Worm (Caenorhabditis elegans): Measurements from ENCODE around the gene C34E10.10.

DNA sequence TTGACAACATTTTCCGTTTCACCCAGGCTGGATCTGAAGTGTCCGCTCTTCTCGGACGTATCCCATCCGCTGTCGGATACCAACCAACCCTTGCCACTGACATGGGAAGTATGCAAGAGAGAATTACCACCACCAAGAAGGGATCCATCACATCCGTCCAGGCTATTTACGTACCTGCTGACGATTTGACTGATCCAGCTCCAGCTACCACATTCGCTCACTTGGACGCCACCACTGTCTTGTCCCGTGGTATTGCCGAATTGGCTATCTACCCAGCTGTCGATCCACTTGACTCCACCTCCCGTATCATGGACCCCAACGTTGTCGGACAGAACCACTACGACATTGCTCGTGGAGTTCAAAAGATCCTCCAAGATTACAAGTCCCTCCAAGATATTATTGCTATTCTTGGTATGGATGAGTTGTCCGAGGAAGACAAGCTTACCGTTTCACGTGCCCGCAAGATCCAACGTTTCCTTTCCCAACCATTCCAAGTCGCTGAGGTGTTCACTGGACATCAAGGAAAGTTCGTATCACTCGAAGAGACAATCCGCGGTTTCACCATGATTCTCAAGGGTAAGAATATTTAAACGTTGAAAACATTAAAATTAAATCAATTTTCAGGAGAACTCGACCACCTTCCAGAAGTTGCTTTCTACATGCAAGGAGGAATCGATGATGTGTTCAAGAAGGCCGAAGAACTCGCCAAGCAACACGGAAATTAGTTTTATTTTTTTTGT lies 2.0 kb upstream of the C34E10.10 start:
- no peak for TF ChIP-seq ama-1 (optimal IDR thresholded peaks at IDR 0.05)
- TF ChIP-seq nhr-28 (tag; optimal IDR thresholded peaks at IDR 0.05) = no peak
- TF ChIP-seq elt-2 (tag; optimal IDR thresholded peaks at IDR 0.05) = no peak
- no peak for TF ChIP-seq fkh-10 (GFP tag; optimal IDR thresholded peaks at IDR 0.05)
